Fruit fly (Drosophila melanogaster) whole organism, prepupa: ENCODE data around the gene CG17191.

ENCODE experiments used
- CG10631 ChIP-seq: fragments of 200-800 bp; sonication (Bioruptor generic); optimal IDR thresholded peaks from 2 replicates; lab custom pipeline; 2016; ENCODE audit warnings: missing biosample characterization, missing genetic modification characterization
- CG15336 ChIP-seq: fragments of 200-800 bp; sonication (Bioruptor generic); IDR thresholded peaks from 2 replicates; pipeline ENCODE4 v1.3.6; 2022; ENCODE audit warnings: missing biosample characterization, missing genetic modification characterization
- CG1621 ChIP-seq: fragments of 200-800 bp; sonication (Bioruptor generic); optimal IDR thresholded peaks from 3 replicates; lab custom pipeline; 2018; ENCODE audit warnings: missing biosample characterization, mild to moderate bottlenecking, missing genetic modification characterization
- CG16779 ChIP-seq: fragments of 200-800 bp; sonication (Bioruptor generic); optimal IDR thresholded peaks from 3 replicates; lab custom pipeline; 2017; ENCODE audit warnings: missing biosample characterization, mild to moderate bottlenecking, missing genetic modification characterization
- CG3032 ChIP-seq: fragments of 200-800 bp; optimal IDR thresholded peaks from 2 replicates; lab custom pipeline; 2019; ENCODE audit warnings: missing biosample characterization, mild to moderate bottlenecking, missing genetic modification characterization, moderate library complexity
- CG3919 ChIP-seq: fragments of 200-800 bp; sonication (Bioruptor generic); optimal IDR thresholded peaks from 3 replicates; lab custom pipeline; 2016; ENCODE audit warnings: missing biosample characterization, missing genetic modification characterization
- CG4318 ChIP-seq: fragments of 200-800 bp; sonication (Bioruptor generic); optimal IDR thresholded peaks from 3 replicates; lab custom pipeline; 2017; ENCODE audit warnings: missing biosample characterization, mild to moderate bottlenecking, missing genetic modification characterization
- CG6792 ChIP-seq: fragments of 200-800 bp; sonication (Bioruptor generic); optimal IDR thresholded peaks from 3 replicates; lab custom pipeline; 2016; ENCODE audit warnings: missing biosample characterization, missing genetic modification characterization
- CG8632 ChIP-seq: fragments of 200-800 bp; sonication (Bioruptor generic); optimal IDR thresholded peaks from 3 replicates; lab custom pipeline; 2016; ENCODE audit warnings: missing biosample characterization, missing genetic modification characterization
- Eip75B ChIP-seq: fragments of 200-800 bp; sonication (Bioruptor generic); optimal IDR thresholded peaks from 3 replicates; lab custom pipeline; 2016; ENCODE audit warnings: missing biosample characterization, missing genetic modification characterization
- Eip93F ChIP-seq: fragments of 200-800 bp; sonication (Bioruptor generic); optimal IDR thresholded peaks from 2 replicates; lab custom pipeline; 2016; ENCODE audit warnings: missing biosample characterization, mild to moderate bottlenecking, missing genetic modification characterization
- Hr39 ChIP-seq: fragments of 200-800 bp; sonication (Bioruptor generic); optimal IDR thresholded peaks from 2 replicates; lab custom pipeline; 2016; ENCODE audit warnings: missing biosample characterization, missing genetic modification characterization
- Lpt ChIP-seq: fragments of 200-800 bp; sonication (Bioruptor generic); optimal IDR thresholded peaks from 3 replicates; lab custom pipeline; 2016; ENCODE audit warnings: missing biosample characterization, missing genetic modification characterization
- Met ChIP-seq: fragments of 200-800 bp; sonication (Bioruptor generic); optimal IDR thresholded peaks from 3 replicates; lab custom pipeline; 2016; ENCODE audit warnings: missing biosample characterization, missing genetic modification characterization
- Smox ChIP-seq: fragments of 200-800 bp; sonication (Bioruptor generic); optimal IDR thresholded peaks from 3 replicates; lab custom pipeline; 2016; ENCODE audit warnings: missing biosample characterization, missing genetic modification characterization
- Sox15 ChIP-seq: fragments of 200-800 bp; sonication (Bioruptor generic); optimal IDR thresholded peaks from 3 replicates; lab custom pipeline; 2016; ENCODE audit warnings: missing biosample characterization, missing genetic modification characterization
- cyc ChIP-seq: fragments of 200-800 bp; sonication (Bioruptor generic); optimal IDR thresholded peaks from 3 replicates; lab custom pipeline; 2016; ENCODE audit warnings: missing biosample characterization, missing genetic modification characterization
- dac ChIP-seq: fragments of 200-800 bp; sonication (Bioruptor generic); optimal IDR thresholded peaks from 2 replicates; lab custom pipeline; 2017; ENCODE audit warnings: missing biosample characterization, mild to moderate bottlenecking, missing genetic modification characterization
- dsx ChIP-seq: fragments of 200-800 bp; optimal IDR thresholded peaks from 3 replicates; lab custom pipeline; 2019; ENCODE audit warnings: missing biosample characterization, mild to moderate bottlenecking, missing genetic modification characterization, moderate library complexity; ENCODE audit not compliant: poor library complexity, severe bottlenecking
- eg ChIP-seq: fragments of 200-800 bp; sonication (Bioruptor generic); IDR thresholded peaks from 3 replicates; pipeline ENCODE4 v1.3.6; 2022; ENCODE audit warnings: missing biosample characterization, missing genetic modification characterization
- esn ChIP-seq: fragments of 200-800 bp; sonication (Bioruptor generic); optimal IDR thresholded peaks from 2 replicates; lab custom pipeline; 2016; ENCODE audit warnings: missing biosample characterization, mild to moderate bottlenecking, missing genetic modification characterization, moderate library complexity
- fd59A ChIP-seq: fragments of 200-800 bp; sonication (Bioruptor generic); optimal IDR thresholded peaks from 2 replicates; lab custom pipeline; 2017; ENCODE audit warnings: missing biosample characterization, mild to moderate bottlenecking, missing genetic modification characterization, missing genetic modification reagents
- fkh ChIP-seq: fragments of 200-800 bp; sonication (Bioruptor generic); optimal IDR thresholded peaks from 3 replicates; lab custom pipeline; 2017; ENCODE audit warnings: missing biosample characterization, mild to moderate bottlenecking, missing genetic modification characterization, moderate library complexity
- lz ChIP-seq: fragments of 200-800 bp; sonication (Bioruptor generic); optimal IDR thresholded peaks from 3 replicates; lab custom pipeline; 2016; ENCODE audit warnings: missing biosample characterization, missing genetic modification characterization
- pdm3 ChIP-seq: fragments of 200-800 bp; sonication (Bioruptor generic); optimal IDR thresholded peaks from 3 replicates; lab custom pipeline; 2016; ENCODE audit warnings: missing biosample characterization, missing genetic modification characterization
- salr ChIP-seq, 2 experiments: fragments of 200-800 bp; sonication (Bioruptor generic); optimal IDR thresholded peaks; 3 replicates each; lab custom pipeline; 2016 to 2018; ENCODE audit warnings: missing biosample characterization in 2 of 2, missing genetic modification characterization in 2 of 2, mild to moderate bottlenecking in 1 of 2
- ss ChIP-seq, 2 experiments: fragments of 200-800 bp; sonication (Bioruptor generic); optimal IDR thresholded peaks; 2 replicates in 1 of 2; 3 replicates in 1 of 2; lab custom pipeline; 2017 to 2018; ENCODE audit warnings: mild to moderate bottlenecking in 2 of 2, missing biosample characterization in 2 of 2, missing genetic modification characterization in 2 of 2, moderate library complexity in 1 of 2
- svp ChIP-seq: fragments of 200-800 bp; sonication (Bioruptor generic); peaks from one replicate; lab custom pipeline; 2016; ENCODE audit warnings: missing biosample characterization, missing genetic modification characterization
- topi ChIP-seq: fragments of 200-800 bp; sonication (Bioruptor generic); optimal IDR thresholded peaks from 3 replicates; lab custom pipeline; 2016; ENCODE audit warnings: missing biosample characterization, missing genetic modification characterization

Gene CG17191

dm6 chr3R:27069201-27069600 lies 49.6 kb upstream of the CG17191 start (continued):
- no peak for TF ChIP-seq Met (GFP tag; lab: Kevin White, UChicago)

dm6 chr3R:27067362-27067761 lies 47.8 kb upstream of the CG17191 start:
- TF ChIP-seq CG16779 = no peak
- TF ChIP-seq fkh = peak; percentile 89
- no peak for TF ChIP-seq CG1621 (tag; lab: Kevin White, UChicago)
- no peak for TF ChIP-seq Smox (GFP tag; lab: Kevin White, UChicago)

dm6 chr3R:27065136-27065535 lies 45.6 kb upstream of the CG17191 start, which contains the start of gene CG43935:
TSS of gene CG43935 (plus strand) at chr3R:27065436.
- TF ChIP-seq Eip93F (GFP tag; lab: Kevin White, UChicago) = no peak
- TF ChIP-seq CG4318 (GFP tag; lab: Kevin White, UChicago) = no peak
- TF ChIP-seq fd59A (GFP tag; lab: Kevin White, UChicago) = no peak
- TF ChIP-seq CG3919 (GFP tag; lab: Kevin White, UChicago) = no peak
- TF ChIP-seq Lpt (GFP tag; lab: Kevin White, UChicago) = no peak
- no peak for TF ChIP-seq Hr39 (GFP tag; lab: Kevin White, UChicago)
- TF ChIP-seq, all 60 proteins: peak for 0

- TF ChIP-seq ss (GFP tag; optimal IDR thresholded peaks at IDR 0.05; lab: Kevin White, UChicago) = no peak
- no peak for TF ChIP-seq cyc (GFP tag; lab: Kevin White, UChicago)
- TF ChIP-seq dac (GFP tag; lab: Kevin White, UChicago) = no peak
- no peak for TF ChIP-seq topi (GFP tag; lab: Kevin White, UChicago)
- TF ChIP-seq CG10631 = no peak
- no peak for TF ChIP-seq eg (GFP tag; lab: Robert Waterston, UW)
- no peak for TF ChIP-seq CG15336 (GFP tag; lab: Robert Waterston, UW)
- TF ChIP-seq CG6792 (GFP tag; lab: Kevin White, UChicago) = no peak
- no peak for TF ChIP-seq CG16779
- no peak for TF ChIP-seq CG8632 (GFP tag; lab: Kevin White, UChicago)
Observed at dm6 chr3R:27064099-27064498, 44.5 kb upstream of the CG17191 start, which contains the start of gene Nep5. TSS of gene Nep5 (minus strand) at chr3R:27064199.

- TF ChIP-seq CG3032 (tag; lab: Kevin White, UChicago) (no peak), pdm3 (GFP tag; lab: Kevin White, UChicago) (no peak), Sox15 (GFP tag; lab: Kevin White, UChicago) (no peak), Hr39 (GFP tag; lab: Kevin White, UChicago) (no peak), CG16779 (no peak), ss (GFP tag; optimal IDR thresholded peaks at IDR 0.05; lab: Kevin White, UChicago) (no peak), esn (GFP tag; lab: Kevin White, UChicago) (no peak), lz (GFP tag; lab: Kevin White, UChicago) (no peak), dsx (GFP tag; lab: Kevin White, UChicago) (no peak), salr (GFP tag; optimal IDR thresholded peaks at IDR 0.05; lab: Kevin White, UChicago) (no peak), CG15336 (GFP tag; lab: Robert Waterston, UW) (no peak), eg (GFP tag; lab: Robert Waterston, UW) (no peak), fkh (no peak), Eip75B (GFP tag; lab: Kevin White, UChicago) (no peak), CG4318 (GFP tag; lab: Kevin White, UChicago) (no peak), CG6792 (GFP tag; lab: Kevin White, UChicago) (no peak)
- TF ChIP-seq, all 60 proteins: peak for 0
Observed at dm6 chr3R:27061916-27062315, 42.4 kb upstream of the CG17191 start, which contains the start of gene CG34292. TSS of gene CG34292 (plus strand) at chr3R:27062216.

dm6 chr3R:27056152-27056551 lies 36.6 kb upstream of the CG17191 start:
- TF ChIP-seq svp (GFP tag; lab: Kevin White, UChicago) (peak; percentile 86), CG3919 (GFP tag; lab: Kevin White, UChicago) (no peak)
